Fruit fly (Drosophila melanogaster) whole organism, prepupa: ENCODE results near the gene abd-A.

Experiments
- CG10631 ChIP-seq: fragments of 200-800 bp; sonication (Bioruptor generic); optimal IDR thresholded peaks from 2 replicates; lab custom pipeline; 2016; ENCODE audit warnings: missing biosample characterization, missing genetic modification characterization
- CG15336 ChIP-seq: fragments of 200-800 bp; sonication (Bioruptor generic); IDR thresholded peaks from 2 replicates; pipeline ENCODE4 v1.3.6; 2022; ENCODE audit warnings: missing biosample characterization, missing genetic modification characterization
- CG16779 ChIP-seq: fragments of 200-800 bp; sonication (Bioruptor generic); optimal IDR thresholded peaks from 3 replicates; lab custom pipeline; 2017; ENCODE audit warnings: missing biosample characterization, mild to moderate bottlenecking, missing genetic modification characterization
- CG6276 ChIP-seq: fragments of 200-800 bp; sonication (Bioruptor generic); optimal IDR thresholded peaks from 2 replicates; lab custom pipeline; 2017; ENCODE audit warnings: missing biosample characterization, mild to moderate bottlenecking, missing genetic modification characterization
- CG6854 ChIP-seq: fragments of 200-800 bp; sonication (Bioruptor generic); optimal IDR thresholded peaks from 2 replicates; lab custom pipeline; 2017; ENCODE audit warnings: missing biosample characterization, mild to moderate bottlenecking, missing genetic modification characterization
- Hr39 ChIP-seq: fragments of 200-800 bp; sonication (Bioruptor generic); optimal IDR thresholded peaks from 2 replicates; lab custom pipeline; 2016; ENCODE audit warnings: missing biosample characterization, missing genetic modification characterization
- OdsH ChIP-seq: fragments of 200-800 bp; sonication (Bioruptor generic); optimal IDR thresholded peaks from 3 replicates; lab custom pipeline; 2016; ENCODE audit warnings: missing biosample characterization, missing genetic modification characterization
- acj6 ChIP-seq: fragments of 200-800 bp; sonication (Bioruptor generic); optimal IDR thresholded peaks from 3 replicates; lab custom pipeline; 2016; ENCODE audit warnings: missing biosample characterization, missing genetic modification characterization
- vri ChIP-seq: fragments of 200-800 bp; sonication (Bioruptor generic); optimal IDR thresholded peaks from 3 replicates; lab custom pipeline; 2016; ENCODE audit warnings: missing biosample characterization, mild to moderate bottlenecking, missing genetic modification characterization

- TF ChIP-seq acj6 (no peak), Hr39 (GFP tag; lab: Kevin White, UChicago) (no peak), CG6854 (GFP tag; lab: Kevin White, UChicago) (no peak), CG10631 (GFP tag; lab: Kevin White, UChicago) (no peak), CG16779 (no peak), vri (GFP tag; lab: Kevin White, UChicago) (no peak), OdsH (GFP tag; lab: Kevin White, UChicago) (no peak), CG6276 (no peak), CG15336 (no peak)
These were observed 2.7 kb downstream of the abd-A start for dm6 chr3R:16827124-16827523.
